Worm (Caenorhabditis elegans): ENCODE measurements around the gene F56H9.9.

- no peak for TF ChIP-seq dao-5 (tag; optimal IDR thresholded peaks at IDR 0.05)
- no peak for TF ChIP-seq W03F9.2 (tag; optimal IDR thresholded peaks at IDR 0.05)
Observed at ce11 chrV:12583421-12583820, 40.9 kb downstream of the F56H9.9 start.
